Worm (Caenorhabditis elegans): ENCODE results near the gene dhs-25.

Gene dhs-25

ce11 chrX:1453770-1454169, 32.6 kb upstream of the dhs-25 start, which contains the start of gene cebp-1 (continued):
- no peak for TF ChIP-seq snpc-1.2 (GFP tag; IDR thresholded peaks at IDR 0.05)
- 0 out of 2 replicates have a peak, but pooled peaks have one; percentile 10 for TF ChIP-seq pha-4 (GFP tag; IDR thresholded peaks at IDR 0.05)
- TF ChIP-seq pha-4 (tag; optimal IDR thresholded peaks at IDR 0.05): peak; percentile 67
- TF ChIP-seq pqm-1 (tag; optimal IDR thresholded peaks at IDR 0.05): peak; percentile 48
- peak; percentile 50 for TF ChIP-seq mes-2 (tag; optimal IDR thresholded peaks at IDR 0.05; ENCODE audit: poor library complexity, severe bottlenecking)
- TF ChIP-seq unc-62 (GFP tag; optimal IDR thresholded peaks at IDR 0.05 in 1 of 2): peak in 1 of 2 experiments; percentile 88
- TF ChIP-seq unc-62 (tag; optimal IDR thresholded peaks at IDR 0.05): no peak
- no peak for TF ChIP-seq lin-13 (GFP tag; optimal IDR thresholded peaks at IDR 0.05)
- peak; percentile 63 for TF ChIP-seq hlh-11 (tag; optimal IDR thresholded peaks at IDR 0.05)
- TF ChIP-seq F37D6.2 (tag; optimal IDR thresholded peaks at IDR 0.05): no peak
- no peak for TF ChIP-seq Y5F2A.4 (GFP tag; optimal IDR thresholded peaks at IDR 0.05)
- TF ChIP-seq dmd-9 (GFP tag; IDR thresholded peaks at IDR 0.05): no peak
- TF ChIP-seq ama-1 (optimal IDR thresholded peaks at IDR 0.05): no peak
- no peak for TF ChIP-seq lim-7 (GFP tag; IDR thresholded peaks at IDR 0.05)
- no peak for TF ChIP-seq lir-3 (tag; optimal IDR thresholded peaks at IDR 0.05)

ce11 chrX:1454385-1454784, 31.9 kb upstream of the dhs-25 start:
- TF ChIP-seq ZK546.5 (tag; optimal IDR thresholded peaks at IDR 0.05) (no peak), ceh-62 (tag; optimal IDR thresholded peaks at IDR 0.05) (no peak), nhr-10 (tag; optimal IDR thresholded peaks at IDR 0.05) (peak; percentile 80), nhr-11 (tag; optimal IDR thresholded peaks at IDR 0.05) (peak; percentile 93), ztf-11 (tag; optimal IDR thresholded peaks at IDR 0.05) (no peak), dpl-1 (GFP tag; optimal IDR thresholded peaks at IDR 0.05) (peak; percentile 41), nhr-25 (tag; optimal IDR thresholded peaks at IDR 0.05; ENCODE audit: borderline replicate concordance, insufficient read depth) (peak; percentile 88), F26F4.8 (GFP tag; conservative IDR thresholded peaks at IDR 0.05) (no peak), ZK337.2 (GFP tag; IDR thresholded peaks at IDR 0.05) (no peak), duxl-1 (tag; optimal IDR thresholded peaks at IDR 0.05; ENCODE audit: poor library complexity) (peak; percentile 64), zip-2 (tag; optimal IDR thresholded peaks at IDR 0.05) (peak; percentile 99), zfp-2 (tag; optimal IDR thresholded peaks at IDR 0.05) (peak; percentile 9), dmd-6 (GFP tag; IDR thresholded peaks at IDR 0.05) (peak; percentile 96), fos-1 (tag; optimal IDR thresholded peaks at IDR 0.05) (peak; percentile 100), jun-1 (tag; optimal IDR thresholded peaks at IDR 0.05) (peak; percentile 96), nhr-111 (GFP tag; optimal IDR thresholded peaks at IDR 0.05) (no peak), egl-27 (tag; optimal IDR thresholded peaks at IDR 0.05) (no peak), hif-1 (tag; optimal IDR thresholded peaks at IDR 0.05) (peak; percentile 27 to 89), spr-1 (tag; optimal IDR thresholded peaks at IDR 0.05) (peak; percentile 79), attf-4 (tag; optimal IDR thresholded peaks at IDR 0.05) (peak; percentile 70), aha-1 (tag) (peak; percentile 99), unc-130 (GFP tag; optimal IDR thresholded peaks at IDR 0.05) (no peak), nhr-76 (tag; optimal IDR thresholded peaks at IDR 0.05) (no peak), ztf-7 (tag; optimal IDR thresholded peaks at IDR 0.05) (peak; percentile 73), lin-38 (GFP tag; IDR thresholded peaks at IDR 0.05) (peak; percentile 66), daf-16 (GFP tag; optimal IDR thresholded peaks at IDR 0.05) (peak in 1 of 2 experiments; percentile 67), daf-16 (tag; optimal IDR thresholded peaks at IDR 0.05) (peak; percentile 80), gei-8 (GFP tag; optimal IDR thresholded peaks at IDR 0.05) (peak; percentile 60), sdz-12 (GFP tag; optimal IDR thresholded peaks at IDR 0.05) (no peak), mep-1 (tag; optimal IDR thresholded peaks at IDR 0.05) (peak; percentile 97), zfp-3 (GFP tag; conservative IDR thresholded peaks at IDR 0.05) (0 out of 2 replicates have a peak, but pooled peaks have one; percentile 22), hlh-11 (tag; optimal IDR thresholded peaks at IDR 0.05) (peak; percentile 99), mxl-2 (GFP tag; conservative IDR thresholded peaks at IDR 0.05) (peak; percentile 78; the same call in 1 of the 2 replicates), saeg-2 (GFP tag; IDR thresholded peaks at IDR 0.05) (peak; percentile 76; the same call in 1 of the 2 replicates), aly-2 (tag; optimal IDR thresholded peaks at IDR 0.05) (no peak), php-3 (GFP tag; IDR thresholded peaks at IDR 0.05) (peak; percentile 77), nhr-102 (tag; optimal IDR thresholded peaks at IDR 0.05) (peak; percentile 80), snpc-1.2 (GFP tag; IDR thresholded peaks at IDR 0.05) (no peak), hmg-1.1 (GFP tag; IDR thresholded peaks at IDR 0.05) (peak; percentile 97)
